Fruit fly (Drosophila melanogaster) whole organism, pupa: ENCODE measurements around the gene Acp95EF.

Experiments
- CG10348 ChIP-seq: fragments of 200-800 bp; sonication (Bioruptor generic); IDR thresholded peaks from 2 replicates; pipeline ENCODE4 v1.3.6; 2022; ENCODE audit warnings: missing biosample characterization, missing genetic modification characterization
- CG12605 ChIP-seq: fragments of 200-800 bp; sonication (Bioruptor generic); IDR thresholded peaks from 2 replicates; pipeline ENCODE4 v1.3.6; 2022; ENCODE audit warnings: missing biosample characterization, missing genetic modification characterization
- CG13204 ChIP-seq: fragments of 200-800 bp; sonication (Bioruptor generic); optimal IDR thresholded peaks from 2 replicates; lab custom pipeline; 2018; ENCODE audit warnings: missing biosample characterization, mild to moderate bottlenecking, missing genetic modification characterization, moderate library complexity
- CG14655 ChIP-seq: fragments of 200-800 bp; sonication (Bioruptor generic); optimal IDR thresholded peaks from 3 replicates; lab custom pipeline; 2017; ENCODE audit warnings: mild to moderate bottlenecking, missing biosample characterization, missing genetic modification reagents, missing genetic modification characterization
- CG15710 ChIP-seq: fragments of 200-800 bp; sonication (Bioruptor generic); optimal IDR thresholded peaks from 2 replicates; lab custom pipeline; 2018; ENCODE audit warnings: missing biosample characterization, mild to moderate bottlenecking, missing genetic modification characterization, moderate library complexity
- CG17806 ChIP-seq: fragments of 200-800 bp; sonication (Bioruptor generic); optimal IDR thresholded peaks from 2 replicates; lab custom pipeline; 2018; ENCODE audit warnings: missing biosample characterization, mild to moderate bottlenecking, missing genetic modification characterization, moderate library complexity
- CG32121 ChIP-seq: fragments of 200-800 bp; sonication (Bioruptor generic); IDR thresholded peaks from 2 replicates; pipeline ENCODE4 v1.3.6; 2022; ENCODE audit warnings: missing biosample characterization, missing genetic modification characterization
- CG34367 ChIP-seq: fragments of 200-800 bp; sonication (Bioruptor generic); optimal IDR thresholded peaks from 2 replicates; lab custom pipeline; 2018; ENCODE audit warnings: missing biosample characterization, mild to moderate bottlenecking, missing genetic modification characterization
- CG4496 ChIP-seq: fragments of 200-800 bp; sonication (Bioruptor generic); IDR thresholded peaks from 3 replicates; pipeline ENCODE4 v1.3.6; 2022; ENCODE audit warnings: missing biosample characterization, missing genetic modification characterization
- CG8159 ChIP-seq: fragments of 200-800 bp; sonication (Bioruptor generic); optimal IDR thresholded peaks from 3 replicates; lab custom pipeline; 2018; ENCODE audit warnings: missing biosample characterization, mild to moderate bottlenecking, missing genetic modification characterization, moderate library complexity
- CG8301 ChIP-seq: fragments of 200-800 bp; sonication (Bioruptor generic); optimal IDR thresholded peaks from 2 replicates; lab custom pipeline; 2018; ENCODE audit warnings: missing biosample characterization, mild to moderate bottlenecking, missing genetic modification characterization
- CG9948 ChIP-seq: fragments of 200-800 bp; sonication (Bioruptor generic); optimal IDR thresholded peaks from 2 replicates; lab custom pipeline; 2018; ENCODE audit warnings: missing biosample characterization, mild to moderate bottlenecking, missing genetic modification characterization, moderate library complexity
- D1 ChIP-seq: fragments of 200-800 bp; sonication (Bioruptor generic); optimal IDR thresholded peaks from 2 replicates; lab custom pipeline; 2018; ENCODE audit warnings: missing biosample characterization, mild to moderate bottlenecking, missing genetic modification characterization, moderate library complexity
- EcR ChIP-seq: fragments of 200-800 bp; sonication (Bioruptor generic); optimal IDR thresholded peaks from 3 replicates; lab custom pipeline; 2019; ENCODE audit warnings: missing biosample characterization, missing genetic modification characterization, mild to moderate bottlenecking, moderate library complexity, missing genetic modification reagents
- Ets98B ChIP-seq: fragments of 200-800 bp; sonication (Bioruptor generic); IDR thresholded peaks from 2 replicates; pipeline ENCODE4 v1.3.6; 2022; ENCODE audit warnings: missing biosample characterization, missing genetic modification characterization
- Pif1A ChIP-seq: fragments of 200-800 bp; sonication (Bioruptor generic); optimal IDR thresholded peaks from 3 replicates; lab custom pipeline; 2016; ENCODE audit warnings: missing biosample characterization, missing genetic modification characterization
- Pif1B ChIP-seq: fragments of 200-800 bp; sonication (Bioruptor generic); optimal IDR thresholded peaks from 3 replicates; lab custom pipeline; 2016; ENCODE audit warnings: missing biosample characterization, missing genetic modification characterization
- Snoo ChIP-seq: fragments of 200-800 bp; sonication (Bioruptor generic); optimal IDR thresholded peaks from 3 replicates; lab custom pipeline; 2017; ENCODE audit warnings: missing biosample characterization, mild to moderate bottlenecking, missing genetic modification characterization, inconsistent platforms
- fd96Ca ChIP-seq: fragments of 200-800 bp; sonication (Bioruptor generic); IDR thresholded peaks from 3 replicates; pipeline ENCODE4 v1.3.6; 2022; ENCODE audit warnings: missing biosample characterization, missing genetic modification characterization
- gl ChIP-seq: fragments of 200-800 bp; sonication (Bioruptor generic); optimal IDR thresholded peaks from 2 replicates; lab custom pipeline; 2018; ENCODE audit warnings: missing biosample characterization, mild to moderate bottlenecking, missing genetic modification characterization
- rn ChIP-seq: fragments of 200-800 bp; sonication (Bioruptor generic); IDR thresholded peaks from 2 replicates; pipeline ENCODE4 v1.3.6; 2022; ENCODE audit warnings: missing biosample characterization, missing genetic modification characterization

The Acp95EF gene

DNA sequence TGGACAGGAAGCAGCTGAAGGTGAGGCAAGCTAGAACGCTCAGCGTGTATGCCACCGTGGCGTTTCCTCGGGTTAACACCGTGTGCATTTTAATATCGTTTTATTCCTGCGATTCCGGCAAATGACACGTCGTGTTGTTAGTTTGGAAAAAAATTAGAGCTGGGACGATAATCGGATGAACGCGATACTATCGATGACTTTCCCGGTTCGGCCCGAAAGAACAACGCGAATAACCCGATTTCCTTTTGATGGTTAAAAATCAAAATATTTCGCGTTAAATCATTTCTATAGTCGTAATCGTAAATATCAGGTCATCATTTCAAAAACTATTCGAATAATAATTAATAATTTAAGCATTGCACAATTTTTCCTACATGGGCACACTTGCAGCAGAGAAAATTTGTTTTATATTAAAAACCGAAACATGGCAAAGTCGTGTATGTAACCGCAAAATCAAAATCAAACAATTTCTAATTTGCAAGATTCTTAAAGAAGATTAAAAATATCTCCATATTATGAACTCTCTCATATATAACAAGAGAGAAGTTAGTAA is 1.2 kb downstream of the Acp95EF start, which contains the start of gene Spase22-23:
Spase22-23 (minus strand) TSS at position 166 of the 553 bp plus-strand sequence.
- no peak for TF ChIP-seq Pif1B (GFP tag; lab: Kevin White, UChicago)
- TF ChIP-seq CG12605 (GFP tag; lab: Robert Waterston, UW) = no peak
- no peak for TF ChIP-seq CG8159
- TF ChIP-seq Ets98B = no peak
- no peak for TF ChIP-seq CG14655
- TF ChIP-seq CG10348 (GFP tag; lab: Robert Waterston, UW) = no peak
- TF ChIP-seq CG15710 (tag; lab: Kevin White, UChicago) = no peak
- TF ChIP-seq EcR (GFP tag; lab: Kevin White, UChicago) = no peak
- TF ChIP-seq D1 (tag; lab: Kevin White, UChicago) = no peak
- no peak for TF ChIP-seq Pif1A (GFP tag; lab: Kevin White, UChicago)
- TF ChIP-seq fd96Ca (GFP tag; lab: Robert Waterston, UW) = no peak
- TF ChIP-seq rn (GFP tag; lab: Robert Waterston, UW) = no peak
- no peak for TF ChIP-seq CG8301
- no peak for TF ChIP-seq gl
- TF ChIP-seq CG13204 = no peak
- no peak for TF ChIP-seq CG4496 (GFP tag; lab: Robert Waterston, UW)

DNA sequence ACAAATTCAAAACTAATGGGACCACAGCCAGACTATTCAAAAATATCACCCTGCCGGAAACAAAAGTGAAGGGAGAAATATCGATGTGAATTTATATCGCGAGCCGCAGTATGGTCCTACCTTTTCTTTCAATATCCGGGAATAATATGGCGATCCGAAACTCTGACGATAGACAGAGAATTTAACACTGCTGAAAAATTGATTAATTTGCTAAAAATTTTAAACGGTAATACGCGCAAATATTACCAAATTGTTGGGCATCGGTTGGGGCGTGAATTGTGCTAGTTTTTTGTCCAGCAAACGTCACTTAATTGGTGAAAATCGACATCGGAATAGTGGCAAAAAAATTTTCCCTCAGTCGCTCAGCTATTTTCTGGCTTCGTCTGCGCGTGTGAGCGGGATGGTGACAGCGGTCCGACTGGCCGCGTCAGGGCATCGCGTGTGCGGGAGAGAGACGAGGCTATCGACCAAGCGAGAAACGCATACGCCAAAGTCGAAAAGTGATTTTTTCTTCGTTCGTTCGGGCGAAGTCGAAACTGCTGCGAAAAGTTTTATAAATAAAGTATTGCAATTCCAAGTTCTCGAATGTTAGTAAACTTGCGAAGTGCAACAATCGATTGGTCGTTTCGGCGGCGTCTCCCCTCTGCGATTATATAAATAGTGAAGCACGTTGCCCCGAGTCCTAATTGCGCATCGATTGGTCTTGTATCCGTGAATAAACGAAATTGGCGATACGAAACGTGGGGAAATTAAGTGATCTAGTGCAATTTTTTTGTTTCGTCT is 1.8 kb downstream of the Acp95EF start, which contains the start of gene mask:
mask (plus strand) TSS at position 140 of the 783 bp plus-strand sequence.
- TF ChIP-seq CG13204 (no peak), CG34367 (tag; lab: Kevin White, UChicago) (peak; percentile 67), EcR (GFP tag; lab: Kevin White, UChicago) (no peak), CG32121 (GFP tag; lab: Robert Waterston, UW) (no peak), Snoo (tag; lab: Kevin White, UChicago) (peak; percentile 81), Pif1B (GFP tag; lab: Kevin White, UChicago) (no peak), Ets98B (peak; percentile 20), CG9948 (tag; lab: Kevin White, UChicago) (no peak), CG12605 (GFP tag; lab: Robert Waterston, UW) (0 out of 2 replicates have a peak, but pooled peaks have one; percentile 6), CG8301 (no peak), CG17806 (no peak), CG14655 (no peak), CG15710 (tag; lab: Kevin White, UChicago) (peak; percentile 43), rn (GFP tag; lab: Robert Waterston, UW) (no peak), CG10348 (GFP tag; lab: Robert Waterston, UW) (no peak), D1 (tag; lab: Kevin White, UChicago) (no peak), CG4496 (GFP tag; lab: Robert Waterston, UW) (peak; percentile 75), CG8159 (peak; percentile 33), fd96Ca (GFP tag; lab: Robert Waterston, UW) (no peak), Pif1A (GFP tag; lab: Kevin White, UChicago) (peak; percentile 30), gl (peak; percentile 37)

DNA sequence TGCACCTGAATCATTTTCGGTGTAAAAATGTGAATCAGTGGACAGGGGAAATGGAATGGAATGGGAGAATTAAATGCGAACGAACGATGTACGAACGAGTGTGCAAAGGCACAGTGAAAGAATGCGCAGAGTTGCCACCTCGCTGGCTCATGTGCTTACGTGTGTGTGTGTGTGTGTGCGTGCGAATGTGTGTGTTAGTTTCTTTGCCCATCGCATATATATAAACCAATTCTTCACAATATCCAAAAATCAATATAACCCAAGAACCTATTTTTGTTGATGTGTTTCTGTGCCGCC is 2.4 kb downstream of the Acp95EF start:
- TF ChIP-seq gl = no peak
- peak; percentile 31; the same call in 1 of the 3 replicates for TF ChIP-seq fd96Ca (GFP tag; lab: Robert Waterston, UW)
- TF ChIP-seq EcR (GFP tag; lab: Kevin White, UChicago) = peak; percentile 41

- TF ChIP-seq CG13204 (no peak), fd96Ca (GFP tag; lab: Robert Waterston, UW) (0 out of 3 replicates have a peak, but pooled peaks have one; percentile 10), CG8159 (no peak)
- TF ChIP-seq, all 21 proteins: peak for 1
Measured at dm6 chr3R:24231914-24232313, 3.1 kb downstream of the Acp95EF start.

DNA sequence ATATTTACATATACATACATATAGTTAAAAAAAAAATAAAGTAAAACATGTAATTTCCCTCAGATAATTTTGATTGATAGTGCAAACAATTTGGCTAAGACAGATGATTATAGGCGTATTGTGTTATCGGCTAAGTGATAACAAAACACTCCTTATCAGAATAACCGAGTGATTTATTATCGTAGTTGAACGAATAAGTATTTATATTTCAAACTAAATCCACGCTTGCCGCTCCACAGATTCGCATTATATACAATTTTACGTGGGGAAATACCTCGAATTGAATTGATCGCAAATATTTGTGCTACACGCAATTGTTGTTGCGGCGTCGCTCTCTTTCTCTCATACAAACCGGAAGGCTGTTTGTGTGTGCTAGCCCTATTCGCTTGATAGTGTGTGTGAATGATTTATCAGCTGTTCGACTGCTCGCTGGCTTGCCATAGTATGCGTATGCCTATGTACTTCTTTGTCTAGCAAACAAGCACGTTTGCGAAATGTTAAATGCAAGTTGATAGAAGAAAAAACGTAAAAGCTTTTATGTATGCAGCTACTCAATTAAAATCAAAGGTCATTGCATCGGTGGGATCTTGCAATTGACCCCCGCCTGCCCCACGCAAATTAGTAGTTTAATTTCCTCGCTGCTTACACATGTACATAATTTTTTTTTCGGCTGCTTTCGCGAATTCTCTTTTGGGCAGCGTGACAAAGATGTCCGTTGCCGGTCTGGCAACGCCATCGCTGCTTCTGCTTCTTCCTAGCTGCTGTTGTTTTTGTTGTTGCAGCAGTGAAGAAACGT is 4.8 kb downstream of the Acp95EF start:
- no peak for TF ChIP-seq EcR (GFP tag; lab: Kevin White, UChicago)
- TF ChIP-seq CG13204 = no peak
- no peak for TF ChIP-seq CG17806
- no peak for TF ChIP-seq Pif1B (GFP tag; lab: Kevin White, UChicago)
- no peak for TF ChIP-seq rn (GFP tag; lab: Robert Waterston, UW)
- TF ChIP-seq CG14655 = no peak
- TF ChIP-seq CG15710 (tag; lab: Kevin White, UChicago) = peak; percentile 16
- TF ChIP-seq Pif1A (GFP tag; lab: Kevin White, UChicago) = no peak
- peak; percentile 76; the same call in 2 of the 3 replicates for TF ChIP-seq CG4496 (GFP tag; lab: Robert Waterston, UW)
- no peak for TF ChIP-seq CG34367 (tag; lab: Kevin White, UChicago)
- TF ChIP-seq gl = no peak
- TF ChIP-seq CG9948 (tag; lab: Kevin White, UChicago) = peak; percentile 8

DNA sequence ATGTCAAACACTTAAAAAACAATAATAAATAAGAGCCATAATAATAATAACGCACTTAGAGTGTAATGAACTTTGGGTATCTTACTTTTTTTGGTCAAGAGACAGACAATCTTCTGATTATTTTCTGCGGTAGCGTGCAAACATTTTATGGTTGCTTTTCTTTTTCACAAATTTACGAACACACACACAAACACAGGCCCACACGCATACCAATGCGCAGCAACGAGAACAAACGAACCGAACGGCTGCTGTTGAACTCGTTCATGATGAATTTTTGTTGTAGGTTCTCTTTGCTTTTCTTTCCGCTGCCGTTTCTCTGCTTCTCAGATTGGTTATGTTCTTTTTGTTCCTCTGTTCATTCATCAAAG is 5.4 kb downstream of the Acp95EF start:
- TF ChIP-seq CG8159 (no peak), CG12605 (GFP tag; lab: Robert Waterston, UW) (0 out of 2 replicates have a peak, but pooled peaks have one; percentile 7), CG17806 (no peak), CG15710 (tag; lab: Kevin White, UChicago) (no peak), rn (GFP tag; lab: Robert Waterston, UW) (no peak), CG9948 (tag; lab: Kevin White, UChicago) (no peak), EcR (GFP tag; lab: Kevin White, UChicago) (peak; percentile 80), CG10348 (GFP tag; lab: Robert Waterston, UW) (no peak), CG13204 (no peak), Ets98B (no peak), CG8301 (no peak), Snoo (tag; lab: Kevin White, UChicago) (no peak), D1 (tag; lab: Kevin White, UChicago) (no peak)
